Worm (Caenorhabditis elegans) whole organism, L4 larva: ENCODE data around the gene famp-1.

Experiments used
- ama-1 ChIP-seq: fragments of 150-350 bp; optimal IDR thresholded peaks from 2 replicates; lab custom pipeline; 2014; ENCODE audit warnings: inconsistent platforms, mixed read lengths
- egl-27 ChIP-seq: sonication (generic microtip); optimal IDR thresholded peaks from 3 replicates; lab custom pipeline; 2017; ENCODE audit warnings: missing biosample characterization, missing genetic modification reagents, missing genetic modification characterization
- mdl-1 ChIP-seq, 2 experiments: fragments of 150-350 bp in 1 of 2; sonication (generic microtip) in 1 of 2; optimal IDR thresholded peaks; 2 replicates each; lab custom pipeline; 2014 to 2017; ENCODE audit warnings: missing biosample characterization in 2 of 2, missing genetic modification characterization in 2 of 2
- pha-4 ChIP-seq, 2 experiments: fragments of 150-350 bp in 1 of 2; fragments of 200-800 bp in 1 of 2; sonication (Bioruptor generic) in 1 of 2; IDR thresholded peaks in 1 of 2; optimal IDR thresholded peaks in 1 of 2; 2 replicates each; pipeline versions ENCODE4 v1.3.6 to Lab custom; 2014 to 2022; ENCODE audit warnings: missing genetic modification characterization in 2 of 2, missing genetic modification reagents in 2 of 2, missing biosample characterization in 1 of 2, missing compliant biosample characterization in 1 of 2
- skn-1 ChIP-seq: fragments of 150-350 bp; optimal IDR thresholded peaks from 2 replicates; lab custom pipeline; 2014; ENCODE audit warnings: missing biosample characterization, missing genetic modification characterization
- ztf-7 ChIP-seq: fragments of 150-350 bp; optimal IDR thresholded peaks from 2 replicates; lab custom pipeline; 2014; ENCODE audit warnings: missing biosample characterization, missing genetic modification characterization

- TF ChIP-seq ama-1 (lab: Kevin White, UChicago) (no peak), skn-1 (tag; lab: Kevin White, UChicago) (no peak), pha-4 (GFP tag; IDR thresholded peaks at IDR 0.05; lab: Robert Waterston, UW) (no peak), pha-4 (tag; optimal IDR thresholded peaks at IDR 0.05; lab: Kevin White, UChicago) (no peak), egl-27 (tag; lab: Kevin White, UChicago) (no peak), mdl-1 (tag; optimal IDR thresholded peaks at IDR 0.05; lab: Kevin White, UChicago) (no peak), ztf-7 (tag; lab: Kevin White, UChicago) (no peak)
These were observed at the start of gene famp-1 for ce11 chrIV:2263564-2263963.
